Worm (Caenorhabditis elegans) whole organism, early embryonic: ENCODE results near the gene C15C8.4.

Experiments
- ama-1 ChIP-seq: fragments of 150-350 bp; optimal IDR thresholded peaks from 2 replicates; lab custom pipeline; 2014
- ceh-13 ChIP-seq: fragments of 200-800 bp; sonication (Bioruptor generic); optimal IDR thresholded peaks from 2 replicates; lab custom pipeline; 2018; ENCODE audit warnings: mild to moderate bottlenecking, missing genetic modification characterization, missing compliant biosample characterization
- ceh-36 ChIP-seq: sonication (generic microtip); optimal IDR thresholded peaks from 2 replicates; lab custom pipeline; 2016; ENCODE audit warnings: missing genetic modification characterization, inconsistent platforms, missing compliant biosample characterization
- ets-7 ChIP-seq: sonication (generic microtip); optimal IDR thresholded peaks from 2 replicates; lab custom pipeline; 2016; ENCODE audit warnings: missing genotype, missing genetic modification characterization, missing compliant biosample characterization
- flt-1 ChIP-seq: fragments of 200-800 bp; sonication (Bioruptor generic); IDR thresholded peaks from 2 replicates; pipeline ENCODE4 v1.3.6; 2022; ENCODE audit warnings: missing genetic modification characterization, missing compliant biosample characterization
- hmg-4 ChIP-seq: fragments of 200-800 bp; sonication (Bioruptor generic); optimal IDR thresholded peaks from 2 replicates; lab custom pipeline; 2018; ENCODE audit warnings: mild to moderate bottlenecking, missing genetic modification characterization, missing compliant biosample characterization
- sea-1 ChIP-seq: fragments of 200-800 bp; sonication (Bioruptor generic); conservative IDR thresholded peaks from 2 replicates; pipeline ENCODE4 v1.3.6; 2022; ENCODE audit warnings: missing genetic modification characterization, missing compliant biosample characterization
- tra-4 ChIP-seq: sonication (generic microtip); optimal IDR thresholded peaks from 2 replicates; lab custom pipeline; 2017; ENCODE audit warnings: missing genetic modification characterization, missing compliant biosample characterization

DNA sequence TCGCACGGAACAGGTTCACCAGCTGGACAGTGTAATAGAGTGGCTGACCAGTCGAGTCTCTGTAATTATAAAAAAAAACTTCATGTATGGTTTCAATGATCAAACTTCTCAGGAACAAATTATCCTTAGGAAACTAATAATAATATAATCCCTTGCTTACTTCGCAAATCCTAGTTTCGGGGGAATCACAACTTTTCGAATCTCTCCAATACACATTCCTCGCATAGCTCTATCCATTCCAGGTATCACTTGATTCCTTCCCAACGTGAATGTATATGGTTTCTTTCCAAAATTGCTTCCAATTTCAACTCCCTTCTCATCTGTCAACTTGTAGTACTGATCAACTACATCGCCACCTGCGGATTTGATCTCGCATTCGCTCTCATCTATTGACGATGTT, 39.1 kb upstream of the C15C8.4 start:
- no peak for TF ChIP-seq hmg-4 (GFP tag; lab: Kevin White, UChicago)
- TF ChIP-seq ets-7 (tag; lab: Kevin White, UChicago) = no peak
- TF ChIP-seq flt-1 (GFP tag; lab: Robert Waterston, UW) = no peak
- TF ChIP-seq ceh-13 (GFP tag; lab: Kevin White, UChicago) = no peak
- TF ChIP-seq ama-1 (lab: Kevin White, UChicago) = no peak
- no peak for TF ChIP-seq ceh-36 (tag; lab: Kevin White, UChicago)
- TF ChIP-seq sea-1 (GFP tag; lab: Robert Waterston, UW) = no peak
- TF ChIP-seq tra-4 (tag; lab: Kevin White, UChicago) = no peak
